Worm (Caenorhabditis elegans): ENCODE results near the gene srg-54.

ce11 chrV:14943774-14944173 is 19.8 kb upstream of the srg-54 start:
- TF ChIP-seq mab-5 (tag; optimal IDR thresholded peaks at IDR 0.05) (no peak), ZK546.5 (tag; optimal IDR thresholded peaks at IDR 0.05) (no peak), nhr-77 (tag; optimal IDR thresholded peaks at IDR 0.05) (no peak), peb-1 (tag; optimal IDR thresholded peaks at IDR 0.05) (no peak)
